Fruit fly (Drosophila melanogaster) whole organism, embryonic: ENCODE measurements around the gene Vti1a.

ENCODE experiments used
- Atf3 ChIP-seq: fragments of 200-800 bp; sonication (Bioruptor generic); optimal IDR thresholded peaks from 3 replicates; lab custom pipeline; 2016; ENCODE audit warnings: missing biosample characterization, missing genetic modification characterization
- CG10147 ChIP-seq: fragments of 200-800 bp; sonication (Bioruptor generic); optimal IDR thresholded peaks from 2 replicates; lab custom pipeline; 2019; ENCODE audit warnings: missing biosample characterization, mild to moderate bottlenecking, missing genetic modification characterization, moderate library complexity
- CG10366 ChIP-seq: fragments of 200-800 bp; sonication (Bioruptor generic); IDR thresholded peaks from 2 replicates; pipeline ENCODE4 v1.3.6; 2022; ENCODE audit warnings: missing biosample characterization, missing genetic modification characterization
- CG11560 ChIP-seq: fragments of 200-800 bp; sonication (Bioruptor generic); IDR thresholded peaks from 3 replicates; pipeline ENCODE4 v1.3.6; 2022; ENCODE audit warnings: missing biosample characterization, missing genetic modification characterization
- CG11695 ChIP-seq: fragments of 200-800 bp; sonication (Bioruptor generic); IDR thresholded peaks from 3 replicates; pipeline ENCODE4 v1.3.6; 2022; ENCODE audit warnings: missing biosample characterization, missing genetic modification characterization
- CG13287 ChIP-seq: fragments of 200-800 bp; sonication (Bioruptor generic); IDR thresholded peaks from 2 replicates; pipeline ENCODE4 v1.3.6; 2022; ENCODE audit warnings: missing biosample characterization, missing genetic modification characterization; ENCODE audit not compliant: partially characterized antibody
- CG1603 ChIP-seq: fragments of 200-800 bp; sonication (Bioruptor generic); optimal IDR thresholded peaks from 2 replicates; lab custom pipeline; 2019; ENCODE audit warnings: missing biosample characterization, mild to moderate bottlenecking, missing genetic modification characterization, moderate library complexity
- CG16813 ChIP-seq: fragments of 200-800 bp; sonication (Bioruptor generic); IDR thresholded peaks from 3 replicates; pipeline ENCODE4 v1.3.6; 2022; ENCODE audit warnings: missing biosample characterization, missing genetic modification characterization; ENCODE audit not compliant: partially characterized antibody
- CG1792 ChIP-seq: fragments of 200-800 bp; sonication (Bioruptor generic); optimal IDR thresholded peaks from 2 replicates; lab custom pipeline; 2016; ENCODE audit warnings: missing biosample characterization, missing genetic modification characterization
- CG18764 ChIP-seq: fragments of 200-800 bp; sonication (Bioruptor generic); optimal IDR thresholded peaks from 3 replicates; lab custom pipeline; 2016; ENCODE audit warnings: missing biosample characterization, missing genetic modification characterization
- CG32532 ChIP-seq: fragments of 200-800 bp; sonication (Bioruptor generic); IDR thresholded peaks from 2 replicates; pipeline ENCODE4 v1.3.6; 2022; ENCODE audit warnings: missing biosample characterization, missing genetic modification characterization
- CG6765 ChIP-seq: fragments of 200-800 bp; sonication (Bioruptor generic); optimal IDR thresholded peaks from 3 replicates; lab custom pipeline; 2017; ENCODE audit warnings: missing biosample characterization, mild to moderate bottlenecking, missing genetic modification characterization
- CG7745 ChIP-seq: fragments of 200-800 bp; sonication (Bioruptor generic); optimal IDR thresholded peaks from 2 replicates; lab custom pipeline; 2018; ENCODE audit warnings: missing biosample characterization, mild to moderate bottlenecking, missing genetic modification characterization, moderate library complexity
- CG7786 ChIP-seq: fragments of 200-800 bp; sonication (Bioruptor generic); optimal IDR thresholded peaks from 2 replicates; lab custom pipeline; 2016; ENCODE audit warnings: missing biosample characterization, missing genetic modification characterization
- CG7839 ChIP-seq: fragments of 200-800 bp; sonication (Bioruptor generic); optimal IDR thresholded peaks from 3 replicates; lab custom pipeline; 2018; ENCODE audit warnings: missing biosample characterization, mild to moderate bottlenecking, missing genetic modification characterization, moderate library complexity
- CG8359 ChIP-seq: fragments of 200-800 bp; sonication (Bioruptor generic); optimal IDR thresholded peaks from 2 replicates; lab custom pipeline; 2017; ENCODE audit warnings: missing biosample characterization, mild to moderate bottlenecking, missing genetic modification characterization, borderline replicate concordance
- Doc3 ChIP-seq: fragments of 200-800 bp; sonication (Bioruptor generic); IDR thresholded peaks from 3 replicates; pipeline ENCODE4 v1.3.6; 2022; ENCODE audit warnings: missing biosample characterization, missing genetic modification characterization; ENCODE audit not compliant: partially characterized antibody
- Hmx ChIP-seq: fragments of 200-800 bp; sonication (Bioruptor generic); optimal IDR thresholded peaks from 2 replicates; lab custom pipeline; 2016; ENCODE audit warnings: missing biosample characterization, missing genetic modification characterization
- Hr51 ChIP-seq, 2 experiments: fragments of 200-800 bp; sonication (Bioruptor generic); optimal IDR thresholded peaks; 2 replicates in 1 of 2; 3 replicates in 1 of 2; lab custom pipeline; 2016 to 2018; ENCODE audit warnings: missing biosample characterization in 2 of 2, missing genetic modification characterization in 2 of 2, mild to moderate bottlenecking in 1 of 2, moderate library complexity in 1 of 2
- Mrtf ChIP-seq: fragments of 200-800 bp; sonication (Bioruptor generic); IDR thresholded peaks from 3 replicates; pipeline ENCODE4 v1.3.6; 2022; ENCODE audit warnings: missing biosample characterization, missing genetic modification characterization
- Nf-YA ChIP-seq: fragments of 200-800 bp; sonication (Bioruptor generic); IDR thresholded peaks from 2 replicates; pipeline ENCODE4 v1.3.6; 2022; ENCODE audit warnings: missing biosample characterization, missing genetic modification characterization
- Opbp ChIP-seq: fragments of 200-800 bp; sonication (Bioruptor generic); IDR thresholded peaks from 3 replicates; pipeline ENCODE4 v1.3.6; 2022; ENCODE audit warnings: missing biosample characterization, missing genetic modification characterization; ENCODE audit not compliant: partially characterized antibody
- Ptx1 ChIP-seq: fragments of 200-800 bp; sonication (Bioruptor generic); IDR thresholded peaks from 2 replicates; pipeline ENCODE4 v1.3.6; 2022; ENCODE audit warnings: missing biosample characterization, missing genetic modification characterization
- Ravus ChIP-seq: fragments of 200-800 bp; sonication (Bioruptor generic); IDR thresholded peaks from 2 replicates; pipeline ENCODE4 v1.3.6; 2022; ENCODE audit warnings: missing biosample characterization, missing genetic modification characterization
- Six4 ChIP-seq: fragments of 200-800 bp; sonication (Bioruptor generic); optimal IDR thresholded peaks from 2 replicates; lab custom pipeline; 2016; ENCODE audit warnings: missing biosample characterization, missing genetic modification characterization
- Sry-β ChIP-seq: fragments of 200-800 bp; sonication (Bioruptor generic); optimal IDR thresholded peaks from 2 replicates; lab custom pipeline; 2018; ENCODE audit warnings: missing biosample characterization, mild to moderate bottlenecking, missing genetic modification characterization, moderate library complexity
- TFAM ChIP-seq: fragments of 200-800 bp; sonication (Bioruptor generic); optimal IDR thresholded peaks from 2 replicates; lab custom pipeline; 2017; ENCODE audit warnings: missing biosample characterization, missing genetic modification characterization, inconsistent platforms
- abd-A ChIP-seq: fragments of 200-800 bp; sonication (Bioruptor generic); optimal IDR thresholded peaks from 3 replicates; lab custom pipeline; 2019; ENCODE audit warnings: missing biosample characterization, mild to moderate bottlenecking, missing genetic modification characterization, moderate library complexity
- caup ChIP-seq: fragments of 200-800 bp; sonication (Bioruptor generic); optimal IDR thresholded peaks from 3 replicates; lab custom pipeline; 2017; ENCODE audit warnings: missing biosample characterization, mild to moderate bottlenecking, missing genetic modification characterization, moderate library complexity; ENCODE audit not compliant: severe bottlenecking
- chif ChIP-seq, 2 experiments: fragments of 200-800 bp; sonication (Bioruptor generic); optimal IDR thresholded peaks; 3 replicates each; lab custom pipeline; 2016; ENCODE audit warnings: missing biosample characterization in 2 of 2, missing genetic modification characterization in 2 of 2
- ci ChIP-seq: fragments of 200-800 bp; sonication (Bioruptor generic); IDR thresholded peaks from 3 replicates; pipeline ENCODE4 v1.3.6; 2022; ENCODE audit warnings: missing biosample characterization, missing genetic modification characterization
- corto ChIP-seq: fragments of 200-800 bp; sonication (Bioruptor generic); optimal IDR thresholded peaks from 2 replicates; lab custom pipeline; 2016; ENCODE audit warnings: missing biosample characterization, mild to moderate bottlenecking, missing genetic modification characterization, moderate library complexity
- crc ChIP-seq: fragments of 200-800 bp; sonication (Bioruptor generic); optimal IDR thresholded peaks from 2 replicates; lab custom pipeline; 2016; ENCODE audit warnings: missing biosample characterization, missing genetic modification characterization
- crol ChIP-seq: fragments of 200-800 bp; sonication (Bioruptor generic); IDR thresholded peaks from 2 replicates; pipeline ENCODE4 v1.3.6; 2022; ENCODE audit warnings: missing biosample characterization, missing genetic modification characterization
- cwo ChIP-seq: fragments of 200-800 bp; sonication (Bioruptor generic); optimal IDR thresholded peaks from 3 replicates; lab custom pipeline; 2017; ENCODE audit warnings: missing biosample characterization, missing genetic modification characterization, mild to moderate bottlenecking, moderate library complexity, missing genetic modification reagents
- da ChIP-seq: fragments of 200-800 bp; sonication (Bioruptor generic); optimal IDR thresholded peaks from 2 replicates; lab custom pipeline; 2016; ENCODE audit warnings: missing biosample characterization, missing genetic modification characterization
- dpn ChIP-seq, 2 experiments: fragments of 200-800 bp; sonication (Bioruptor generic); optimal IDR thresholded peaks; 3 replicates each; lab custom pipeline; 2016; ENCODE audit warnings: missing biosample characterization in 2 of 2, missing genetic modification characterization in 2 of 2
- dysf ChIP-seq: fragments of 200-800 bp; sonication (Bioruptor generic); IDR thresholded peaks from 3 replicates; pipeline ENCODE4 v1.3.6; 2022; ENCODE audit warnings: missing biosample characterization, missing genetic modification characterization
- eve ChIP-seq, 2 experiments: fragments of >200 bp; optimal IDR thresholded peaks; 2 replicates each; lab custom pipeline; 2017; ENCODE audit warnings: missing biosample characterization in 2 of 2, missing genetic modification characterization in 2 of 2
- gt ChIP-seq: fragments of 200-800 bp; sonication (Bioruptor generic); IDR thresholded peaks from 2 replicates; pipeline ENCODE4 v1.3.6; 2022; ENCODE audit warnings: missing biosample characterization, missing genetic modification characterization
- jing ChIP-seq: fragments of 200-800 bp; sonication (Bioruptor generic); optimal IDR thresholded peaks from 2 replicates; lab custom pipeline; 2018; ENCODE audit warnings: missing biosample characterization, mild to moderate bottlenecking, missing genetic modification characterization
- lola ChIP-seq, 3 experiments: fragments of >200 bp in 2 of 3; fragments of 200-800 bp in 1 of 3; sonication (Bioruptor generic) in 1 of 3; optimal IDR thresholded peaks; 2 replicates each; lab custom pipeline; 2017 to 2019; ENCODE audit warnings: missing biosample characterization in 3 of 3, missing genetic modification characterization in 3 of 3, mild to moderate bottlenecking in 1 of 3, moderate library complexity in 1 of 3
- nmo ChIP-seq: fragments of 200-800 bp; sonication (Bioruptor generic); optimal IDR thresholded peaks from 2 replicates; lab custom pipeline; 2018; ENCODE audit warnings: missing biosample characterization, mild to moderate bottlenecking, missing genetic modification characterization, moderate library complexity
- pan ChIP-seq, 4 experiments: fragments of >200 bp in 3 of 4; fragments of 200-800 bp in 1 of 4; sonication (Bioruptor generic) in 1 of 4; optimal IDR thresholded peaks in 3 of 4; IDR thresholded peaks in 1 of 4; 2 replicates each; pipeline versions ENCODE4 v1.3.6 to Lab custom; 2017 to 2022; ENCODE audit warnings: missing biosample characterization in 2 of 4, missing genetic modification characterization in 2 of 4, mixed read lengths in 1 of 4
- phol ChIP-seq: fragments of 200-800 bp; sonication (Bioruptor generic); optimal IDR thresholded peaks from 3 replicates; lab custom pipeline; 2018; ENCODE audit warnings: missing biosample characterization, mild to moderate bottlenecking, missing genetic modification characterization, moderate library complexity
- scrt ChIP-seq: fragments of 200-800 bp; sonication (Bioruptor generic); optimal IDR thresholded peaks from 2 replicates; lab custom pipeline; 2018; ENCODE audit warnings: missing biosample characterization, mild to moderate bottlenecking, missing genetic modification characterization, moderate library complexity
- sob ChIP-seq: fragments of 200-800 bp; sonication (Bioruptor generic); IDR thresholded peaks from 2 replicates; pipeline ENCODE4 v1.3.6; 2022; ENCODE audit warnings: missing biosample characterization, missing genetic modification characterization
- tgo ChIP-seq: fragments of 200-800 bp; sonication (Bioruptor generic); IDR thresholded peaks from 3 replicates; pipeline ENCODE4 v1.3.6; 2022; ENCODE audit warnings: missing biosample characterization, missing genetic modification characterization
- trem ChIP-seq: fragments of 200-800 bp; optimal IDR thresholded peaks from 3 replicates; lab custom pipeline; 2019; ENCODE audit warnings: missing biosample characterization, mild to moderate bottlenecking, missing genetic modification characterization, moderate library complexity
- unc-4 ChIP-seq: fragments of 200-800 bp; sonication (Bioruptor generic); IDR thresholded peaks from 2 replicates; pipeline ENCODE4 v1.3.6; 2022; ENCODE audit warnings: missing biosample characterization, missing genetic modification characterization; ENCODE audit not compliant: partially characterized antibody

Gene Vti1a

DNA sequence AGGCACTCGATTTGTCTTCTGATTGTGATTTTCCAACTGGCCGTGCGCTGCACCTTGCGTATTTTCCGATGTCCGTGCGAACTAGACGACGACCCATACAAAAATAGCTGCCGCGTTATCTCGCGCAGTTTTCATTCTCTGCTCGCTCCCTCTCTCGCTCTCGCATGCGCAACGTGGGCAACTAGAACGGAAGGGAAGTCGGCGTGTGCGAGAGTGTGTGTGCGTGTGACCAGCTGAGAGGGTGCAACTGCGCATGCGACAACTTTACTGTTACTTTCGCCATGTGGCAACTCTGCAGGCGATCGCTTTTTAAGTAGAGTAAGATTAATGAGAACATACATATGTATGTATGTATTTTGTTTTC is 7.3 kb downstream of the Vti1a start, which contains the start of gene ebd1 (continued):
- no peak for TF ChIP-seq dpn (GFP tag; optimal IDR thresholded peaks at IDR 0.05; lab: Kevin White, UChicago)
- no peak; the same call in 2 of the 3 replicates for TF ChIP-seq ci (GFP tag; lab: Robert Waterston, UW)
- no peak for TF ChIP-seq Ptx1 (GFP tag; lab: Robert Waterston, UW)
- no peak for TF ChIP-seq Doc3
- no peak for TF ChIP-seq Mrtf (GFP tag; lab: Robert Waterston, UW)
- no peak for TF ChIP-seq CG10147 (GFP tag; lab: Kevin White, UChicago)
- no peak for TF ChIP-seq jing (GFP tag; lab: Kevin White, UChicago)
- TF ChIP-seq CG7786, result no peak
- no peak for TF ChIP-seq sob
- no peak for TF ChIP-seq CG11695 (GFP tag; lab: Robert Waterston, UW)
- no peak for TF ChIP-seq caup (GFP tag; lab: Kevin White, UChicago)
- TF ChIP-seq Sry-β (GFP tag; lab: Kevin White, UChicago), result no peak
- TF ChIP-seq Hr51 (GFP tag; optimal IDR thresholded peaks at IDR 0.05; lab: Kevin White, UChicago), result no peak
- TF ChIP-seq CG13287 (GFP tag; lab: Robert Waterston, UW), result 0 out of 2 replicates have a peak, but pooled peaks have one; percentile 34
- TF ChIP-seq corto (GFP tag; lab: Kevin White, UChicago), result no peak
- no peak for TF ChIP-seq da
- no peak for TF ChIP-seq gt (GFP tag; lab: Robert Waterston, UW)
- TF ChIP-seq eve (GFP tag; optimal IDR thresholded peaks at IDR 0.05; lab: Kevin White, UChicago), result no peak
- peak; percentile 6; the same call in 1 of the 2 replicates for TF ChIP-seq CG32532
- no peak for TF ChIP-seq scrt
- peak; percentile 39 for TF ChIP-seq trem (tag; lab: Kevin White, UChicago)
- TF ChIP-seq crol (GFP tag; lab: Robert Waterston, UW), result no peak
- TF ChIP-seq unc-4 (GFP tag; lab: Robert Waterston, UW), result no peak
- TF ChIP-seq CG8359, result no peak
- no peak for TF ChIP-seq CG6765 (GFP tag; lab: Kevin White, UChicago)
- TF ChIP-seq CG1792, result no peak
- no peak for TF ChIP-seq chif (GFP tag; optimal IDR thresholded peaks at IDR 0.05; lab: Kevin White, UChicago)
- TF ChIP-seq cwo (GFP tag; lab: Kevin White, UChicago), result no peak
- TF ChIP-seq Opbp (GFP tag; lab: Robert Waterston, UW), result no peak; the same call in 2 of the 3 replicates
- no peak for TF ChIP-seq nmo
- TF ChIP-seq Nf-YA (GFP tag; lab: Robert Waterston, UW), result no peak
- TF ChIP-seq CG7839 (tag; lab: Kevin White, UChicago), result no peak
- TF ChIP-seq CG11560 (tag; lab: Robert Waterston, UW), result no peak
- no peak for TF ChIP-seq crc (GFP tag; lab: Kevin White, UChicago)
- no peak for TF ChIP-seq CG7745
- no peak for TF ChIP-seq Hmx (GFP tag; lab: Kevin White, UChicago)
- TF ChIP-seq tgo (GFP tag; lab: Robert Waterston, UW), result no peak
- TF ChIP-seq Six4, result no peak
- no peak for TF ChIP-seq Ravus (GFP tag; lab: Robert Waterston, UW)
- TF ChIP-seq CG1603 (tag; lab: Kevin White, UChicago), result no peak
- no peak for TF ChIP-seq pan (optimal IDR thresholded peaks at IDR 0.05; lab: Kevin White, UChicago)
- TF ChIP-seq pan (GFP tag; optimal IDR thresholded peaks at IDR 0.05 in 1 of 2, IDR thresholded peaks at IDR 0.05 in 1 of 2), result no peak
- TF ChIP-seq CG10366 (GFP tag; lab: Robert Waterston, UW), result no peak
- no peak for TF ChIP-seq CG16813 (GFP tag; lab: Robert Waterston, UW)
- no peak for TF ChIP-seq lola (GFP tag; optimal IDR thresholded peaks at IDR 0.05; lab: Kevin White, UChicago)
- TF ChIP-seq dysf (GFP tag; lab: Robert Waterston, UW), result no peak
- no peak for TF ChIP-seq abd-A (tag; lab: Kevin White, UChicago)
- no peak for TF ChIP-seq CG18764 (GFP tag; lab: Kevin White, UChicago)
- TF ChIP-seq phol (tag; lab: Kevin White, UChicago), result no peak
- TF ChIP-seq Atf3 (GFP tag; lab: Kevin White, UChicago), result no peak
- TF ChIP-seq TFAM (GFP tag; lab: Kevin White, UChicago), result no peak
